Worm (Caenorhabditis elegans): ENCODE data around the gene F21C10.1.

DNA sequence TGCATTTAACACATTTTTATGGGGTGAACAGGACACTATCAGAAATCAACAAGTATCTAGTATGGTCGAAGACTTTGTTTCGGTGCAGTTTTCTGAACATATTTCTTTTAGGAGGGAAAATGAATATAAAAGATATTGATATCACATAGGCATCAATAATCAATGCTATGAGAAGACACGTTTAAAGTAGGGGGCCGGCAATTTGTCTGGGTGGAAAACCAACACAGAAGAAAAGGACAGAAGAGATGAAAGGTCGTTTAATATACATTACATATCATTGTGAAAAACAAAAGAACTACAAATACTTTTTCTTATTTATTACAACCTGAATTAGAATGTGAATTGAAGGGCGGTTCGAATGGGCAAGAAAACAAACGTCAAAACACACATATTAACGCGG, 20.2 kb downstream of the F21C10.1 start:
- no peak for TF ChIP-seq ceh-28 (tag; optimal IDR thresholded peaks at IDR 0.05)
- no peak for TF ChIP-seq hmg-11 (tag; optimal IDR thresholded peaks at IDR 0.05)

Measured in whole organism, L3 larva.